Worm (Caenorhabditis elegans) whole organism, young adult: ENCODE measurements around the gene F13A2.3.

Experiments used
- B0336.3 ChIP-seq: fragments of 200-800 bp; sonication (Bioruptor generic); IDR thresholded peaks from 2 replicates; pipeline ENCODE4 v1.3.6; 2022; ENCODE audit warnings: missing genetic modification characterization, missing compliant biosample characterization
- Y67H2A.10 ChIP-seq: fragments of 200-800 bp; sonication (Bioruptor generic); conservative IDR thresholded peaks from 2 replicates; pipeline ENCODE4 v1.3.6; 2022; ENCODE audit warnings: missing genetic modification reagents, missing genetic modification characterization, missing compliant biosample characterization
- Y95B8A.8 ChIP-seq: fragments of 200-800 bp; sonication (Bioruptor generic); IDR thresholded peaks from 2 replicates; pipeline ENCODE4 v1.3.6; 2022; ENCODE audit warnings: missing genetic modification reagents, missing genetic modification characterization, missing compliant biosample characterization
- aptf-2 ChIP-seq: fragments of 200-800 bp; sonication (Bioruptor generic); conservative IDR thresholded peaks from 2 replicates; pipeline ENCODE4 v1.3.6; 2022; ENCODE audit warnings: missing genetic modification reagents, missing genetic modification characterization, missing compliant biosample characterization
- athp-1 ChIP-seq: sonication (generic microtip); optimal IDR thresholded peaks from 2 replicates; lab custom pipeline; 2017; ENCODE audit warnings: mild to moderate bottlenecking, missing genetic modification characterization, missing compliant biosample characterization
- ceh-100 ChIP-seq: fragments of 200-800 bp; sonication (Bioruptor generic); IDR thresholded peaks from 2 replicates; pipeline ENCODE4 v1.3.6; 2022; ENCODE audit warnings: missing genetic modification reagents, missing genetic modification characterization, missing compliant biosample characterization
- hlh-26 ChIP-seq: fragments of 200-800 bp; sonication (Bioruptor generic); conservative IDR thresholded peaks from 2 replicates; pipeline ENCODE4 v1.3.6; 2022; ENCODE audit warnings: missing genetic modification reagents, missing genetic modification characterization, missing compliant biosample characterization
- nhr-80 ChIP-seq: sonication (generic microtip); optimal IDR thresholded peaks from 2 replicates; lab custom pipeline; 2016; ENCODE audit warnings: missing genetic modification characterization, missing compliant biosample characterization
- pbrm-1 ChIP-seq: fragments of 200-800 bp; sonication (Bioruptor generic); IDR thresholded peaks from 2 replicates; pipeline ENCODE4 v1.3.6; 2022; ENCODE audit warnings: missing genetic modification reagents, missing genetic modification characterization, missing compliant biosample characterization
- sptf-2 ChIP-seq: fragments of 200-800 bp; sonication (Bioruptor generic); optimal IDR thresholded peaks from 2 replicates; lab custom pipeline; 2018; ENCODE audit warnings: mild to moderate bottlenecking, missing genetic modification characterization, missing compliant biosample characterization
- tbp1 ChIP-seq: fragments of 200-800 bp; sonication (Bioruptor generic); optimal IDR thresholded peaks from 2 replicates; lab custom pipeline; 2018; ENCODE audit warnings: mild to moderate bottlenecking, missing genetic modification characterization, missing compliant biosample characterization
- unc-130 ChIP-seq: sonication (generic microtip); optimal IDR thresholded peaks from 2 replicates; lab custom pipeline; 2016; ENCODE audit warnings: missing genetic modification reagents, missing genetic modification characterization, missing compliant biosample characterization
- unc-62 ChIP-seq: fragments of 150-350 bp; optimal IDR thresholded peaks from 2 replicates; lab custom pipeline; 2014; ENCODE audit warnings: missing biosample characterization, missing genetic modification reagents, missing genetic modification characterization
- ztf-3 ChIP-seq: fragments of 200-800 bp; sonication (Bioruptor generic); optimal IDR thresholded peaks from 2 replicates; lab custom pipeline; 2018; ENCODE audit warnings: mild to moderate bottlenecking, missing genetic modification characterization, missing compliant biosample characterization

DNA sequence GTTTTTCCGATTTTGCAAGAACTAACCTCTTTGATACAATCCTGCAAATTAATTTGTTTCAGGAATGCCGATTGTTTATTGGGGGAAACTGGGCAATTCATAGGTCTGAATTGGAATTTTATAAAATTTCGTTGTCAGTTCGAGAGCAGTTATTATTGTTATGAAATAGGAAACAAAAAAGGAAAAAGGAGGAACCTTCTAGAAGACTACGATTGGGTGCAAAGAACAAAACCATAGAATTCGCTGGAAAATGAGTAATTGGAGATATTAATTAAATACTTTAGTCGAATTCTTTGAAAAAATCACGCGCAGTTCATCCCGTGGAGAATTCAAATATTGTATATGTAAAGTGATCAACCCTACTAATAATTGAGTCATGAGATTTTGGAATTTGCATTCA, 8.8 kb downstream of the F13A2.3 start, which contains the start of gene F13A2.9:
- TF ChIP-seq tbp1 (GFP tag; lab: Kevin White, UChicago) = no peak
- no peak for TF ChIP-seq aptf-2 (GFP tag; lab: Robert Waterston, UW)
- TF ChIP-seq pbrm-1 (GFP tag; lab: Robert Waterston, UW) = no peak
- no peak for TF ChIP-seq sptf-2
- no peak for TF ChIP-seq ceh-100 (GFP tag; lab: Robert Waterston, UW)
- TF ChIP-seq unc-62 (GFP tag; lab: Kevin White, UChicago) = no peak
- TF ChIP-seq ztf-3 (GFP tag; lab: Kevin White, UChicago) = no peak
- TF ChIP-seq Y67H2A.10 (GFP tag; lab: Robert Waterston, UW) = no peak
- TF ChIP-seq hlh-26 (GFP tag; lab: Robert Waterston, UW) = no peak
- no peak for TF ChIP-seq unc-130 (GFP tag; lab: Kevin White, UChicago)
- no peak for TF ChIP-seq Y95B8A.8 (GFP tag; lab: Robert Waterston, UW)
- TF ChIP-seq athp-1 (tag; lab: Kevin White, UChicago) = no peak
- no peak for TF ChIP-seq nhr-80 (tag; lab: Kevin White, UChicago)
- no peak for TF ChIP-seq B0336.3
